Fruit fly (Drosophila melanogaster) whole organism, embryonic: ENCODE measurements around the gene CG32454.

Experiments
- Adf1 ChIP-seq: fragments of 200-800 bp; sonication (Bioruptor generic); IDR thresholded peaks from 2 replicates; pipeline ENCODE4 v1.3.6; 2022; ENCODE audit warnings: missing biosample characterization, missing genetic modification characterization
- Atf6 ChIP-seq: fragments of 200-800 bp; sonication (Bioruptor generic); IDR thresholded peaks from 2 replicates; pipeline ENCODE4 v1.3.6; 2022; ENCODE audit warnings: missing biosample characterization, missing genetic modification characterization
- CG10431 ChIP-seq: fragments of 200-800 bp; sonication (Bioruptor generic); optimal IDR thresholded peaks from 3 replicates; lab custom pipeline; 2018; ENCODE audit warnings: missing biosample characterization, mild to moderate bottlenecking, missing genetic modification characterization
- CG10543 ChIP-seq: fragments of 200-800 bp; sonication (Bioruptor generic); optimal IDR thresholded peaks from 3 replicates; lab custom pipeline; 2017; ENCODE audit warnings: missing biosample characterization, mild to moderate bottlenecking, missing genetic modification characterization, moderate library complexity
- CG10565 ChIP-seq: fragments of 200-800 bp; sonication (Bioruptor generic); optimal IDR thresholded peaks from 3 replicates; lab custom pipeline; 2016; ENCODE audit warnings: missing biosample characterization, mild to moderate bottlenecking, missing genetic modification characterization
- CG10959 ChIP-seq: fragments of 200-800 bp; sonication (Bioruptor generic); IDR thresholded peaks from 2 replicates; pipeline ENCODE4 v1.3.6; 2022; ENCODE audit warnings: missing biosample characterization, missing genetic modification characterization
- CG11696 ChIP-seq: fragments of 200-800 bp; sonication (Bioruptor generic); IDR thresholded peaks from 2 replicates; pipeline ENCODE4 v1.3.6; 2022; ENCODE audit warnings: missing biosample characterization, missing genetic modification characterization
- CG12071 ChIP-seq: fragments of 200-800 bp; sonication (Bioruptor generic); optimal IDR thresholded peaks from 3 replicates; lab custom pipeline; 2018; ENCODE audit warnings: missing biosample characterization, mild to moderate bottlenecking, missing genetic modification characterization
- CG12104 ChIP-seq: fragments of 200-800 bp; sonication (Bioruptor generic); optimal IDR thresholded peaks from 3 replicates; lab custom pipeline; 2016; ENCODE audit warnings: missing biosample characterization, missing genetic modification characterization
- CG12769 ChIP-seq: fragments of 200-800 bp; sonication (Bioruptor generic); optimal IDR thresholded peaks from 2 replicates; lab custom pipeline; 2019; ENCODE audit warnings: missing biosample characterization, mild to moderate bottlenecking, missing genetic modification characterization, moderate library complexity
- CG13624 ChIP-seq: fragments of 200-800 bp; sonication (Bioruptor generic); optimal IDR thresholded peaks from 2 replicates; lab custom pipeline; 2016; ENCODE audit warnings: missing biosample characterization, missing genetic modification characterization
- CG14667 ChIP-seq: fragments of 200-800 bp; sonication (Bioruptor generic); IDR thresholded peaks from 2 replicates; pipeline ENCODE4 v1.3.6; 2022; ENCODE audit warnings: missing biosample characterization, missing genetic modification characterization
- CG17568 ChIP-seq: fragments of 200-800 bp; sonication (Bioruptor generic); optimal IDR thresholded peaks from 2 replicates; lab custom pipeline; 2018; ENCODE audit warnings: missing biosample characterization, mild to moderate bottlenecking, missing genetic modification characterization, moderate library complexity
- CG17829 ChIP-seq: fragments of 200-800 bp; optimal IDR thresholded peaks from 2 replicates; lab custom pipeline; 2019; ENCODE audit warnings: missing biosample characterization, mild to moderate bottlenecking, missing genetic modification characterization, moderate library complexity
- CG18764 ChIP-seq: fragments of 200-800 bp; sonication (Bioruptor generic); optimal IDR thresholded peaks from 3 replicates; lab custom pipeline; 2016; ENCODE audit warnings: missing biosample characterization, missing genetic modification characterization
- CG2678 ChIP-seq: fragments of 200-800 bp; sonication (Bioruptor generic); optimal IDR thresholded peaks from 3 replicates; lab custom pipeline; 2019; ENCODE audit warnings: missing biosample characterization, mild to moderate bottlenecking, missing genetic modification characterization, moderate library complexity
- CG31224 ChIP-seq: fragments of 200-800 bp; sonication (Bioruptor generic); IDR thresholded peaks from 2 replicates; pipeline ENCODE4 v1.3.6; 2022; ENCODE audit warnings: missing biosample characterization, missing genetic modification characterization
- CG4404 ChIP-seq: fragments of 200-800 bp; sonication (Bioruptor generic); IDR thresholded peaks from 2 replicates; pipeline ENCODE4 v1.3.6; 2022; ENCODE audit warnings: missing biosample characterization, missing genetic modification characterization
- CG4617 ChIP-seq: fragments of 200-800 bp; sonication (Bioruptor generic); optimal IDR thresholded peaks from 3 replicates; lab custom pipeline; 2016; ENCODE audit warnings: missing biosample characterization, missing genetic modification characterization, borderline replicate concordance
- CG7839 ChIP-seq: fragments of 200-800 bp; sonication (Bioruptor generic); optimal IDR thresholded peaks from 3 replicates; lab custom pipeline; 2018; ENCODE audit warnings: missing biosample characterization, mild to moderate bottlenecking, missing genetic modification characterization, moderate library complexity
- CG7987 ChIP-seq: fragments of 200-800 bp; sonication (Bioruptor generic); optimal IDR thresholded peaks from 2 replicates; lab custom pipeline; 2018; ENCODE audit warnings: missing biosample characterization, mild to moderate bottlenecking, missing genetic modification characterization, moderate library complexity
- CG9797 ChIP-seq: fragments of 200-800 bp; sonication (Bioruptor generic); optimal IDR thresholded peaks from 3 replicates; lab custom pipeline; 2018; ENCODE audit warnings: missing biosample characterization, mild to moderate bottlenecking, missing genetic modification characterization
- Ets65A ChIP-seq: fragments of 200-800 bp; sonication (Bioruptor generic); peaks from one replicate; lab custom pipeline; 2016; ENCODE audit warnings: missing biosample characterization, missing genetic modification characterization
- Fer2 ChIP-seq: fragments of 200-800 bp; sonication (Bioruptor generic); optimal IDR thresholded peaks from 2 replicates; lab custom pipeline; 2018; ENCODE audit warnings: missing biosample characterization, mild to moderate bottlenecking, missing genetic modification characterization, moderate library complexity
- HLH3B ChIP-seq: fragments of 200-800 bp; sonication (Bioruptor generic); IDR thresholded peaks from 2 replicates; pipeline ENCODE4 v1.3.6; 2022; ENCODE audit warnings: missing biosample characterization, missing genetic modification characterization
- Hmx ChIP-seq: fragments of 200-800 bp; sonication (Bioruptor generic); optimal IDR thresholded peaks from 2 replicates; lab custom pipeline; 2016; ENCODE audit warnings: missing biosample characterization, missing genetic modification characterization
- Lhr ChIP-seq: fragments of 200-800 bp; sonication (Bioruptor generic); optimal IDR thresholded peaks from 3 replicates; lab custom pipeline; 2017; ENCODE audit warnings: mild to moderate bottlenecking, missing biosample characterization, missing genetic modification reagents, missing genetic modification characterization
- Mad ChIP-seq: fragments of 200-800 bp; sonication (Bioruptor generic); optimal IDR thresholded peaks from 2 replicates; lab custom pipeline; 2016; ENCODE audit warnings: missing biosample characterization, missing genetic modification characterization
- Mes4 ChIP-seq: fragments of 200-800 bp; sonication (Bioruptor generic); optimal IDR thresholded peaks from 2 replicates; lab custom pipeline; 2016; ENCODE audit warnings: missing biosample characterization, missing genetic modification characterization
- Sin3A ChIP-seq: fragments of >200 bp; optimal IDR thresholded peaks from 2 replicates; lab custom pipeline; 2018
- Sox102F ChIP-seq: fragments of 200-800 bp; sonication (Bioruptor generic); optimal IDR thresholded peaks from 2 replicates; lab custom pipeline; 2018; ENCODE audit warnings: missing biosample characterization, mild to moderate bottlenecking, missing genetic modification characterization, moderate library complexity
- Trl ChIP-seq, 3 experiments: fragments of >200 bp in 2 of 3; fragments of 200-800 bp in 1 of 3; sonication (Bioruptor generic) in 1 of 3; optimal IDR thresholded peaks; 2 replicates in 1 of 3; 3 replicates in 2 of 3; lab custom pipeline; 2016 to 2017; ENCODE audit warnings: missing biosample characterization in 1 of 3, missing genetic modification characterization in 1 of 3
- Xrp1 ChIP-seq: fragments of 200-800 bp; sonication (Bioruptor generic); IDR thresholded peaks from 2 replicates; pipeline ENCODE4 v1.3.6; 2022; ENCODE audit warnings: missing biosample characterization, missing genetic modification characterization
- al ChIP-seq: fragments of 200-800 bp; sonication (Bioruptor generic); IDR thresholded peaks from 2 replicates; pipeline ENCODE4 v1.3.6; 2022; ENCODE audit warnings: missing biosample characterization, missing genetic modification characterization
- fd96Cb ChIP-seq: fragments of 200-800 bp; sonication (Bioruptor generic); optimal IDR thresholded peaks from 2 replicates; lab custom pipeline; 2018; ENCODE audit warnings: missing biosample characterization, mild to moderate bottlenecking, missing genetic modification characterization, moderate library complexity
- gfzf ChIP-seq: fragments of 200-800 bp; sonication (Bioruptor generic); optimal IDR thresholded peaks from 2 replicates; lab custom pipeline; 2016; ENCODE audit warnings: missing biosample characterization, mild to moderate bottlenecking, missing genetic modification characterization, moderate library complexity
- lilli ChIP-seq: fragments of 200-800 bp; sonication (Bioruptor generic); optimal IDR thresholded peaks from 3 replicates; lab custom pipeline; 2016; ENCODE audit warnings: missing biosample characterization, missing genetic modification characterization
- nerfin-1 ChIP-seq: fragments of 200-800 bp; sonication (Bioruptor generic); optimal IDR thresholded peaks from 3 replicates; lab custom pipeline; 2019; ENCODE audit warnings: missing biosample characterization, mild to moderate bottlenecking, missing genetic modification characterization, moderate library complexity
- nmo ChIP-seq: fragments of 200-800 bp; sonication (Bioruptor generic); optimal IDR thresholded peaks from 2 replicates; lab custom pipeline; 2018; ENCODE audit warnings: missing biosample characterization, mild to moderate bottlenecking, missing genetic modification characterization, moderate library complexity
- otp ChIP-seq: fragments of 200-800 bp; sonication (Bioruptor generic); IDR thresholded peaks from 3 replicates; pipeline ENCODE4, ENCODE4 v1.3.6; 2022; ENCODE audit warnings: missing biosample characterization, missing genetic modification characterization
- ranshi ChIP-seq: fragments of 200-800 bp; sonication (Bioruptor generic); IDR thresholded peaks from 2 replicates; pipeline ENCODE4 v1.3.6; 2022; ENCODE audit warnings: missing biosample characterization, missing genetic modification characterization
- repo ChIP-seq: fragments of 200-800 bp; sonication (Bioruptor generic); optimal IDR thresholded peaks from 2 replicates; lab custom pipeline; 2016; ENCODE audit warnings: missing biosample characterization, missing genetic modification characterization
- sens-2 ChIP-seq: fragments of 200-800 bp; sonication (Bioruptor generic); IDR thresholded peaks from 2 replicates; pipeline ENCODE4 v1.3.6; 2022; ENCODE audit warnings: missing biosample characterization, missing genetic modification characterization
- stc ChIP-seq: fragments of 200-800 bp; sonication (Bioruptor generic); IDR thresholded peaks from 2 replicates; pipeline ENCODE4 v1.3.6; 2022; ENCODE audit warnings: missing biosample characterization, missing genetic modification characterization
- tx ChIP-seq: fragments of 200-800 bp; sonication (Bioruptor generic); optimal IDR thresholded peaks from 2 replicates; lab custom pipeline; 2016; ENCODE audit warnings: missing biosample characterization, missing genetic modification characterization
- unc-4 ChIP-seq: fragments of 200-800 bp; sonication (Bioruptor generic); IDR thresholded peaks from 2 replicates; pipeline ENCODE4 v1.3.6; 2022; ENCODE audit warnings: missing biosample characterization, missing genetic modification characterization; ENCODE audit not compliant: partially characterized antibody
- vfl ChIP-seq: fragments of 200-800 bp; sonication (Bioruptor generic); optimal IDR thresholded peaks from 2 replicates; lab custom pipeline; 2016; ENCODE audit warnings: missing biosample characterization, missing genetic modification characterization
- vvl ChIP-seq: fragments of 200-800 bp; sonication (Bioruptor generic); IDR thresholded peaks from 2 replicates; pipeline ENCODE4 v1.3.6; 2022; ENCODE audit warnings: missing biosample characterization, missing genetic modification characterization
- zen2 ChIP-seq: fragments of 200-800 bp; sonication (Bioruptor generic); IDR thresholded peaks from 3 replicates; pipeline ENCODE4 v1.3.6; 2022; ENCODE audit warnings: missing biosample characterization, missing genetic modification characterization; ENCODE audit not compliant: partially characterized antibody

The CG32454 gene

DNA sequence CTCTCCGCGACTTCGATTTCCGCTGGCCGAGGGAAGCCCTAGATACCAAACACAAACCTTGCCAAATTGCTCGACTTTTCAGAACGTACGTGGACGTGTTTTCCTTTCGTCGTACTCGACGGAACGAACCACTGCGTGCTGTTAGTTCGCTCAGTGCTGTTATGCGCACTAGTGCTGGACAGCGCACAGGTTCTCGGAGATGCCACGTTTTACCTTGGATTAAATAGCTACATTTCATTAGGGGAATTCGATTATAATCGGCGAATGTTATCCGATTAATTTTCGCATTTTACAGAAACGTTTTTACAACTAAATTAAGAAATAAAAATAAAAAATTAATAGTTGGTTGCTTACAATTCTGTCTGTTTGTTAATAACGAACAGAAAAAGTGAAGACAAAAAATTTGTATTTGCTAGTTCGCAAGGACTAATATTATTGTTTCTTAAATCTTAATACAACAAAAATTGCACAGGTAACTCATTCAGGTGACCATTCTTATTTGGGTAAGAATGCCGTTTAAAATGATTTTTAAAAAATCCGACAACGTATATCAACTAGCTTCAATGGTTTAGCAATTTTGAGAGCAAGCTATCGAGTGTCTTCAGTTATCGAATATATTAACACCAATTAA lies 12.3 kb upstream of the CG32454 start, which contains the start of the genes ArfGAP3 and CG32452 (continued):
- TF ChIP-seq Mad (GFP tag; lab: Kevin White, UChicago) (peak; percentile 71), Mes4 (GFP tag; lab: Kevin White, UChicago) (no peak), CG7987 (no peak), repo (no peak), fd96Cb (tag; lab: Kevin White, UChicago) (peak; percentile 64), Fer2 (tag; lab: Kevin White, UChicago) (peak; percentile 47), CG14667 (peak; percentile 58), CG17829 (tag; lab: Kevin White, UChicago) (peak; percentile 82), vvl (GFP tag; lab: Robert Waterston, UW) (peak; percentile 77), unc-4 (GFP tag; lab: Robert Waterston, UW) (peak; percentile 58; the same call in 1 of the 2 replicates), lilli (GFP tag; lab: Kevin White, UChicago) (peak; percentile 86), Atf6 (peak; percentile 67), otp (no peak), CG10959 (GFP tag; lab: Robert Waterston, UW) (0 out of 2 replicates have a peak, but pooled peaks have one; percentile 36), CG10565 (GFP tag; lab: Kevin White, UChicago) (no peak), CG13624 (GFP tag; lab: Kevin White, UChicago) (peak; percentile 54), CG10431 (no peak), CG9797 (GFP tag; lab: Kevin White, UChicago) (peak; percentile 22), CG4617 (GFP tag; lab: Kevin White, UChicago) (no peak), CG12104 (GFP tag; lab: Kevin White, UChicago) (peak; percentile 73), gfzf (GFP tag; lab: Kevin White, UChicago) (peak; percentile 23), ranshi (peak; percentile 59; the same call in 1 of the 2 replicates), nmo (peak; percentile 80), vfl (peak; percentile 37), CG4404 (GFP tag; lab: Robert Waterston, UW) (peak; percentile 69; the same call in 1 of the 2 replicates), zen2 (GFP tag; lab: Robert Waterston, UW) (peak; percentile 27; the same call in 2 of the 3 replicates), Adf1 (peak; percentile 31; the same call in 1 of the 2 replicates), Lhr (GFP tag; lab: Kevin White, UChicago) (peak; percentile 72), Hmx (GFP tag; lab: Kevin White, UChicago) (no peak), CG12769 (tag; lab: Kevin White, UChicago) (peak; percentile 49), CG7839 (tag; lab: Kevin White, UChicago) (peak; percentile 72), Xrp1 (GFP tag; lab: Robert Waterston, UW) (peak; percentile 79), sens-2 (GFP tag; lab: Robert Waterston, UW) (no peak), CG17568 (GFP tag; lab: Kevin White, UChicago) (no peak), CG31224 (GFP tag; lab: Robert Waterston, UW) (peak; percentile 41; the same call in 1 of the 2 replicates), al (GFP tag; lab: Robert Waterston, UW) (peak; percentile 70), HLH3B (GFP tag; lab: Robert Waterston, UW) (peak; percentile 76), CG18764 (peak; percentile 59), Sox102F (peak; percentile 75), Trl (optimal IDR thresholded peaks at IDR 0.05; lab: Kevin White, UChicago) (no peak), Trl (GFP tag; optimal IDR thresholded peaks at IDR 0.05; lab: Kevin White, UChicago) (peak; percentile 55), Sin3A (peak; percentile 10), Ets65A (GFP tag; lab: Kevin White, UChicago) (peak; percentile 96), CG12071 (no peak), tx (GFP tag; lab: Kevin White, UChicago) (peak; percentile 53), CG11696 (GFP tag; lab: Robert Waterston, UW) (no peak; the same call in 1 of the 2 replicates), nerfin-1 (tag; lab: Kevin White, UChicago) (peak; percentile 75), CG2678 (peak; percentile 79), CG10543 (GFP tag; lab: Kevin White, UChicago) (peak; percentile 81), stc (GFP tag; lab: Robert Waterston, UW) (peak; percentile 38; the same call in 1 of the 2 replicates)
